Worm (Caenorhabditis elegans) whole organism, L4/young adult: ENCODE results near the gene F14D12.1.

ENCODE experiments used
- W03F9.2 ChIP-seq: fragments of 150-350 bp; optimal IDR thresholded peaks from 2 replicates; lab custom pipeline; 2014; ENCODE audit warnings: missing biosample characterization, missing genetic modification characterization
- dao-5 ChIP-seq: sonication (generic microtip); optimal IDR thresholded peaks from 2 replicates; lab custom pipeline; 2016; ENCODE audit warnings: missing genotype, missing genetic modification characterization, moderate library complexity, missing compliant biosample characterization
- him-1 ChIP-seq: sonication (generic microtip); optimal IDR thresholded peaks from 2 replicates; lab custom pipeline; 2016; ENCODE audit warnings: missing genotype, missing genetic modification reagents, missing genetic modification characterization, missing compliant biosample characterization

- TF ChIP-seq him-1 = no peak
- TF ChIP-seq dao-5 (tag; lab: Kevin White, UChicago) = no peak
- no peak for TF ChIP-seq W03F9.2 (tag; lab: Kevin White, UChicago)
These were observed 42.0 kb downstream of the F14D12.1 start for ce11 chrX:5645606-5646005.
